Fruit fly (Drosophila melanogaster) whole organism, embryonic: Measurements from ENCODE around the gene Hpr1.

Experiments
- Adf1 ChIP-seq: fragments of 200-800 bp; sonication (Bioruptor generic); IDR thresholded peaks from 2 replicates; pipeline ENCODE4 v1.3.6; 2022; ENCODE audit warnings: missing biosample characterization, missing genetic modification characterization
- Awh ChIP-seq: fragments of 200-800 bp; sonication (Bioruptor generic); IDR thresholded peaks from 2 replicates; pipeline ENCODE4, ENCODE4 v1.3.6; 2022; ENCODE audit warnings: missing biosample characterization, missing genetic modification characterization
- BEAF-32 ChIP-seq: fragments of 200-800 bp; sonication (Bioruptor generic); optimal IDR thresholded peaks from 3 replicates; lab custom pipeline; 2017; ENCODE audit warnings: missing biosample characterization, missing genetic modification characterization, mild to moderate bottlenecking, moderate library complexity, missing genetic modification reagents
- C15 ChIP-seq: fragments of 200-800 bp; sonication (Bioruptor generic); IDR thresholded peaks from 3 replicates; pipeline ENCODE4 v1.3.6; 2022; ENCODE audit warnings: missing biosample characterization, missing genetic modification characterization
- CG10462 ChIP-seq: fragments of 200-800 bp; sonication (Bioruptor generic); optimal IDR thresholded peaks from 2 replicates; lab custom pipeline; 2016; ENCODE audit warnings: missing biosample characterization, missing genetic modification characterization
- CG11695 ChIP-seq: fragments of 200-800 bp; sonication (Bioruptor generic); IDR thresholded peaks from 3 replicates; pipeline ENCODE4 v1.3.6; 2022; ENCODE audit warnings: missing biosample characterization, missing genetic modification characterization
- CG13894 ChIP-seq: fragments of 200-800 bp; sonication (Bioruptor generic); optimal IDR thresholded peaks from 3 replicates; lab custom pipeline; 2018; ENCODE audit warnings: missing biosample characterization, mild to moderate bottlenecking, missing genetic modification characterization, moderate library complexity
- CG16813 ChIP-seq: fragments of 200-800 bp; sonication (Bioruptor generic); IDR thresholded peaks from 3 replicates; pipeline ENCODE4 v1.3.6; 2022; ENCODE audit warnings: missing biosample characterization, missing genetic modification characterization; ENCODE audit not compliant: partially characterized antibody
- CG18476 ChIP-seq: fragments of 200-800 bp; sonication (Bioruptor generic); optimal IDR thresholded peaks from 2 replicates; lab custom pipeline; 2016; ENCODE audit warnings: missing biosample characterization, mild to moderate bottlenecking, missing genetic modification characterization
- CG18764 ChIP-seq: fragments of 200-800 bp; sonication (Bioruptor generic); optimal IDR thresholded peaks from 3 replicates; lab custom pipeline; 2016; ENCODE audit warnings: missing biosample characterization, missing genetic modification characterization
- CG30431 ChIP-seq: fragments of 200-800 bp; sonication (Bioruptor generic); optimal IDR thresholded peaks from 2 replicates; lab custom pipeline; 2017; ENCODE audit warnings: missing biosample characterization, missing genetic modification characterization
- CG3065 ChIP-seq: fragments of 200-800 bp; sonication (Bioruptor generic); optimal IDR thresholded peaks from 2 replicates; lab custom pipeline; 2016; ENCODE audit warnings: missing biosample characterization, missing genetic modification characterization
- CG31365 ChIP-seq: fragments of 200-800 bp; sonication (Bioruptor generic); optimal IDR thresholded peaks from 2 replicates; lab custom pipeline; 2018; ENCODE audit warnings: missing biosample characterization, mild to moderate bottlenecking, missing genetic modification characterization
- CG31441 ChIP-seq: fragments of 200-800 bp; sonication (Bioruptor generic); IDR thresholded peaks from 2 replicates; pipeline ENCODE4 v1.3.6; 2022; ENCODE audit warnings: missing biosample characterization, missing genetic modification characterization
- CG6683 ChIP-seq: fragments of 200-800 bp; sonication (Bioruptor generic); optimal IDR thresholded peaks from 2 replicates; lab custom pipeline; 2017; ENCODE audit warnings: missing biosample characterization, mild to moderate bottlenecking, missing genetic modification characterization, missing genetic modification reagents
- CG8089 ChIP-seq: fragments of 200-800 bp; sonication (Bioruptor generic); optimal IDR thresholded peaks from 3 replicates; lab custom pipeline; 2016; ENCODE audit warnings: missing biosample characterization, missing genetic modification characterization
- CG8359 ChIP-seq: fragments of 200-800 bp; sonication (Bioruptor generic); optimal IDR thresholded peaks from 2 replicates; lab custom pipeline; 2017; ENCODE audit warnings: missing biosample characterization, mild to moderate bottlenecking, missing genetic modification characterization, borderline replicate concordance
- CG8388 ChIP-seq: fragments of 200-800 bp; sonication (Bioruptor generic); optimal IDR thresholded peaks from 2 replicates; lab custom pipeline; 2019; ENCODE audit warnings: missing biosample characterization, mild to moderate bottlenecking, missing genetic modification characterization, moderate library complexity
- CG8765 ChIP-seq: fragments of 200-800 bp; sonication (Bioruptor generic); IDR thresholded peaks from 2 replicates; pipeline ENCODE4 v1.3.6; 2022; ENCODE audit warnings: missing biosample characterization, missing genetic modification characterization
- CG9817 ChIP-seq: fragments of 200-800 bp; sonication (Bioruptor generic); optimal IDR thresholded peaks from 2 replicates; lab custom pipeline; 2018; ENCODE audit warnings: missing biosample characterization, mild to moderate bottlenecking, missing genetic modification characterization, moderate library complexity
- CG9876 ChIP-seq: fragments of 200-800 bp; sonication (Bioruptor generic); optimal IDR thresholded peaks from 2 replicates; lab custom pipeline; 2016; ENCODE audit warnings: missing biosample characterization, missing genetic modification characterization
- CG9932 ChIP-seq: fragments of 200-800 bp; sonication (Bioruptor generic); IDR thresholded peaks from 2 replicates; pipeline ENCODE4 v1.3.6; 2022; ENCODE audit warnings: missing biosample characterization, missing genetic modification characterization
- CHES-1-like ChIP-seq: fragments of 200-800 bp; sonication (Bioruptor generic); optimal IDR thresholded peaks from 2 replicates; lab custom pipeline; 2016; ENCODE audit warnings: missing biosample characterization, missing genetic modification characterization
- Chrac-16 ChIP-seq: fragments of 200-800 bp; sonication (Bioruptor generic); optimal IDR thresholded peaks from 3 replicates; lab custom pipeline; 2016; ENCODE audit warnings: missing biosample characterization, missing genetic modification characterization
- CrebB ChIP-seq: fragments of 200-800 bp; sonication (Bioruptor generic); optimal IDR thresholded peaks from 3 replicates; lab custom pipeline; 2018; ENCODE audit warnings: missing biosample characterization, mild to moderate bottlenecking, missing genetic modification characterization
- D19A ChIP-seq: fragments of 200-800 bp; optimal IDR thresholded peaks from 3 replicates; lab custom pipeline; 2019; ENCODE audit warnings: missing biosample characterization, mild to moderate bottlenecking, missing genetic modification characterization, moderate library complexity
- H15 ChIP-seq: fragments of 200-800 bp; sonication (Bioruptor generic); IDR thresholded peaks from 3 replicates; pipeline ENCODE4 v1.3.6; 2022; ENCODE audit warnings: missing biosample characterization, missing genetic modification characterization
- HLH54F ChIP-seq: fragments of 200-800 bp; sonication (Bioruptor generic); optimal IDR thresholded peaks from 3 replicates; lab custom pipeline; 2016; ENCODE audit warnings: missing biosample characterization, missing genetic modification characterization
- Hand ChIP-seq: fragments of 200-800 bp; sonication (Bioruptor generic); optimal IDR thresholded peaks from 2 replicates; lab custom pipeline; 2017; ENCODE audit warnings: mild to moderate bottlenecking, missing biosample characterization, missing genetic modification reagents, missing genetic modification characterization
- NC2α ChIP-seq: fragments of 200-800 bp; sonication (Bioruptor generic); optimal IDR thresholded peaks from 2 replicates; lab custom pipeline; 2016; ENCODE audit warnings: missing biosample characterization, missing genetic modification characterization
- Nf-YC ChIP-seq: fragments of 200-800 bp; optimal IDR thresholded peaks from 3 replicates; lab custom pipeline; 2019; ENCODE audit warnings: missing biosample characterization, mild to moderate bottlenecking, missing genetic modification characterization, moderate library complexity
- NfI ChIP-seq: fragments of 200-800 bp; sonication (Bioruptor generic); optimal IDR thresholded peaks from 3 replicates; lab custom pipeline; 2018; ENCODE audit warnings: missing biosample characterization, mild to moderate bottlenecking, missing genetic modification characterization, moderate library complexity
- Sry-β ChIP-seq: fragments of 200-800 bp; sonication (Bioruptor generic); optimal IDR thresholded peaks from 2 replicates; lab custom pipeline; 2018; ENCODE audit warnings: missing biosample characterization, mild to moderate bottlenecking, missing genetic modification characterization, moderate library complexity
- ato ChIP-seq: fragments of 200-800 bp; sonication (Bioruptor generic); IDR thresholded peaks from 2 replicates; pipeline ENCODE4 v1.3.6; 2022; ENCODE audit warnings: missing biosample characterization, missing genetic modification characterization; ENCODE audit not compliant: partially characterized antibody
- corto ChIP-seq: fragments of 200-800 bp; sonication (Bioruptor generic); optimal IDR thresholded peaks from 2 replicates; lab custom pipeline; 2016; ENCODE audit warnings: missing biosample characterization, mild to moderate bottlenecking, missing genetic modification characterization, moderate library complexity
- dan ChIP-seq: fragments of 200-800 bp; sonication (Bioruptor generic); IDR thresholded peaks from 2 replicates; pipeline ENCODE4 v1.3.6; 2022; ENCODE audit warnings: missing biosample characterization, missing genetic modification characterization
- emc ChIP-seq: fragments of 200-800 bp; sonication (Bioruptor generic); optimal IDR thresholded peaks from 2 replicates; lab custom pipeline; 2016; ENCODE audit warnings: missing biosample characterization, missing genetic modification characterization
- jumu ChIP-seq: fragments of 200-800 bp; sonication (Bioruptor generic); optimal IDR thresholded peaks from 3 replicates; lab custom pipeline; 2016; ENCODE audit warnings: missing biosample characterization, missing genetic modification characterization
- kah ChIP-seq: fragments of 200-800 bp; sonication (Bioruptor generic); optimal IDR thresholded peaks from 2 replicates; lab custom pipeline; 2018; ENCODE audit warnings: missing biosample characterization, mild to moderate bottlenecking, missing genetic modification characterization
- lbe ChIP-seq: fragments of 200-800 bp; sonication (Bioruptor generic); optimal IDR thresholded peaks from 2 replicates; lab custom pipeline; 2016; ENCODE audit warnings: missing biosample characterization, mild to moderate bottlenecking, missing genetic modification characterization
- lov ChIP-seq, 2 experiments: fragments of 200-800 bp in 1 of 2; fragments of >200 bp in 1 of 2; sonication (Bioruptor generic) in 1 of 2; IDR thresholded peaks in 1 of 2; optimal IDR thresholded peaks in 1 of 2; 2 replicates in 1 of 2; 3 replicates in 1 of 2; pipeline versions ENCODE4 v1.3.6 to Lab custom; 2017 to 2022; ENCODE audit warnings: missing biosample characterization in 1 of 2, missing genetic modification characterization in 1 of 2
- sc ChIP-seq, 3 experiments: fragments of >200 bp in 2 of 3; fragments of 200-800 bp in 1 of 3; sonication (Bioruptor generic) in 1 of 3; optimal IDR thresholded peaks; 2 replicates in 2 of 3; 3 replicates in 1 of 3; lab custom pipeline; 2017; ENCODE audit warnings: mild to moderate bottlenecking in 1 of 3, missing biosample characterization in 1 of 3, missing genetic modification characterization in 1 of 3, missing genetic modification reagents in 1 of 3
- sens-2 ChIP-seq: fragments of 200-800 bp; sonication (Bioruptor generic); IDR thresholded peaks from 2 replicates; pipeline ENCODE4 v1.3.6; 2022; ENCODE audit warnings: missing biosample characterization, missing genetic modification characterization
- tx ChIP-seq: fragments of 200-800 bp; sonication (Bioruptor generic); optimal IDR thresholded peaks from 2 replicates; lab custom pipeline; 2016; ENCODE audit warnings: missing biosample characterization, missing genetic modification characterization
- zen2 ChIP-seq: fragments of 200-800 bp; sonication (Bioruptor generic); IDR thresholded peaks from 3 replicates; pipeline ENCODE4 v1.3.6; 2022; ENCODE audit warnings: missing biosample characterization, missing genetic modification characterization; ENCODE audit not compliant: partially characterized antibody
- zfh1 ChIP-seq: fragments of 200-800 bp; sonication (Bioruptor generic); IDR thresholded peaks from 3 replicates; pipeline ENCODE4 v1.3.6; 2022; ENCODE audit warnings: missing biosample characterization, missing genetic modification characterization

Gene Hpr1

dm6 chr3R:5862032-5862641 lies 40.9 kb upstream of the Hpr1 start, which contains the start of gene CG2017 (continued):
- TF ChIP-seq CG9876 (GFP tag; lab: Kevin White, UChicago) (no peak), Chrac-16 (GFP tag; lab: Kevin White, UChicago) (peak; percentile 41), CG9817 (tag; lab: Kevin White, UChicago) (peak; percentile 50), H15 (GFP tag; lab: Robert Waterston, UW) (peak; percentile 35; the same call in 1 of the 3 replicates), BEAF-32 (GFP tag; lab: Kevin White, UChicago) (peak; percentile 50), CG8359 (GFP tag; lab: Kevin White, UChicago) (no peak), zen2 (GFP tag; lab: Robert Waterston, UW) (no peak), CG31365 (no peak), corto (no peak), Adf1 (GFP tag; lab: Robert Waterston, UW) (no peak), CG18764 (GFP tag; lab: Kevin White, UChicago) (no peak), CG16813 (GFP tag; lab: Robert Waterston, UW) (no peak), kah (no peak), dan (GFP tag; lab: Robert Waterston, UW) (no peak), ato (GFP tag; lab: Robert Waterston, UW) (no peak), CG31441 (GFP tag; lab: Robert Waterston, UW) (peak; percentile 14; the same call in 1 of the 2 replicates), tx (GFP tag; lab: Kevin White, UChicago) (peak; percentile 65)

- no peak for TF ChIP-seq CG6683
- TF ChIP-seq CG10462 (GFP tag; lab: Kevin White, UChicago), result no peak
- no peak for TF ChIP-seq sc (optimal IDR thresholded peaks at IDR 0.05; lab: Kevin White, UChicago)
- no peak for TF ChIP-seq sc (GFP tag; optimal IDR thresholded peaks at IDR 0.05; lab: Kevin White, UChicago)
- TF ChIP-seq Awh (GFP tag; lab: Robert Waterston, UW), result no peak
- TF ChIP-seq CrebB (tag; lab: Kevin White, UChicago), result no peak
- no peak for TF ChIP-seq CG8089
- peak; percentile 70 for TF ChIP-seq CG9932 (GFP tag; lab: Robert Waterston, UW)
- 0 out of 3 replicates have a peak, but pooled peaks have one; percentile 38 for TF ChIP-seq CG11695 (GFP tag; lab: Robert Waterston, UW)
- TF ChIP-seq Sry-β (GFP tag; lab: Kevin White, UChicago), result no peak
- peak; percentile 37 for TF ChIP-seq D19A
- no peak for TF ChIP-seq Hand (GFP tag; lab: Kevin White, UChicago)
- TF ChIP-seq HLH54F (GFP tag; lab: Kevin White, UChicago), result peak; percentile 54
- TF ChIP-seq CHES-1-like (GFP tag; lab: Kevin White, UChicago), result no peak
- TF ChIP-seq CG18476, result peak; percentile 16
- TF ChIP-seq CG30431 (GFP tag; lab: Kevin White, UChicago), result no peak
- no peak for TF ChIP-seq dan (GFP tag; lab: Robert Waterston, UW)
- no peak for TF ChIP-seq CG3065 (GFP tag; lab: Kevin White, UChicago)
- no peak for TF ChIP-seq Nf-YC (tag; lab: Kevin White, UChicago)
- no peak for TF ChIP-seq lov (optimal IDR thresholded peaks at IDR 0.05; lab: Kevin White, UChicago)
- TF ChIP-seq lov (GFP tag; IDR thresholded peaks at IDR 0.05; lab: Robert Waterston, UW), result no peak
- TF ChIP-seq kah, result no peak
- TF ChIP-seq NfI (GFP tag; lab: Kevin White, UChicago), result peak; percentile 51
- 0 out of 3 replicates have a peak, but pooled peaks have one; percentile 23 for TF ChIP-seq zfh1
- TF ChIP-seq lbe (GFP tag; lab: Kevin White, UChicago), result no peak
- no peak for TF ChIP-seq CG8765
- no peak for TF ChIP-seq C15 (GFP tag; lab: Robert Waterston, UW)
- TF ChIP-seq jumu (GFP tag; lab: Kevin White, UChicago), result peak; percentile 12
- TF ChIP-seq CG8388 (GFP tag; lab: Kevin White, UChicago), result no peak
- TF ChIP-seq sens-2 (GFP tag; lab: Robert Waterston, UW), result no peak
- no peak for TF ChIP-seq CG13894 (tag; lab: Kevin White, UChicago)
- no peak for TF ChIP-seq NC2α (GFP tag; lab: Kevin White, UChicago)
- TF ChIP-seq emc (GFP tag; lab: Kevin White, UChicago), result no peak
Measured at dm6 chr3R:5861218-5861902, 40.1 kb upstream of the Hpr1 start.
